Worm (Caenorhabditis elegans) whole organism, L3 larva: ENCODE measurements around the gene Y52E8A.2.

Source experiments
- aly-2 ChIP-seq: fragments of 150-350 bp; optimal IDR thresholded peaks from 2 replicates; lab custom pipeline; 2014; ENCODE audit warnings: missing biosample characterization, missing genetic modification characterization
- egl-5 ChIP-seq: fragments of 150-350 bp; optimal IDR thresholded peaks from 2 replicates; lab custom pipeline; 2017; ENCODE audit warnings: missing biosample characterization, missing genetic modification reagents, missing genetic modification characterization, inconsistent platforms
- nhr-28 ChIP-seq: fragments of 150-350 bp; optimal IDR thresholded peaks from 2 replicates; lab custom pipeline; 2014; ENCODE audit warnings: missing biosample characterization, missing genetic modification characterization
- zag-1 ChIP-seq: fragments of 150-350 bp; optimal IDR thresholded peaks from 2 replicates; lab custom pipeline; 2014; ENCODE audit warnings: missing biosample characterization, missing genetic modification characterization

DNA sequence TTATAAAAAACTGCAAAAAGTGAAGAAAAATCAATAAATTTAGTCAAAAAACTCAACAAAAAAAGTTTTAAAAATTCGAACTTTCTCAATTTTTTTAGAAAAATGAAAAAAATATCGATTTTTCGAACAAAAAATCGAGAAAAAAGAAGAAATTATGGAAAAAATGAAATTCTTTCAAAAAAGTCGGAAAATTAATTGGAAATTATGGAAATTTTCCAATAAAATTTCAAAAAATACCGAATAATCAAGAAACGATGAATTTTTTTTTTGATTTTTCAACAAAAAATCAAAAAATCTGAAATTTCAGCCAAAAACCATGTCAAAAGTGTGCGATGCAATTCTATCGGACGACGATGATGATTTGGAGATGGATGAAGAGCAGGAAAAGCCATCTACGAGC, 8.1 kb downstream of the Y52E8A.2 start, which contains the start of gene H20J04.4:
- no peak for TF ChIP-seq egl-5
- TF ChIP-seq nhr-28 (tag; lab: Kevin White, UChicago): no peak
- no peak for TF ChIP-seq zag-1
- no peak for TF ChIP-seq aly-2 (tag; lab: Kevin White, UChicago)
